Fruit fly (Drosophila melanogaster) whole organism, adult: ENCODE data around the gene CG6912.

Experiments
- CG12768 ChIP-seq: fragments of 200-800 bp; sonication (Bioruptor generic); optimal IDR thresholded peaks from 2 replicates; lab custom pipeline; 2017; ENCODE audit warnings: missing biosample characterization, missing genetic modification characterization, mild to moderate bottlenecking, moderate library complexity, missing genetic modification reagents
- CG7045 ChIP-seq: fragments of 200-800 bp; sonication (Bioruptor generic); optimal IDR thresholded peaks from 2 replicates; lab custom pipeline; 2017; ENCODE audit warnings: missing biosample characterization, mild to moderate bottlenecking, missing genetic modification characterization
- pad ChIP-seq: fragments of 200-800 bp; sonication (Bioruptor generic); optimal IDR thresholded peaks from 3 replicates; lab custom pipeline; 2017; ENCODE audit warnings: missing biosample characterization, missing genetic modification characterization, mild to moderate bottlenecking, moderate library complexity, missing genetic modification reagents
- tj ChIP-seq: fragments of 200-800 bp; sonication (Bioruptor generic); optimal IDR thresholded peaks from 3 replicates; lab custom pipeline; 2017; ENCODE audit warnings: missing biosample characterization, mild to moderate bottlenecking, missing genetic modification characterization, moderate library complexity

DNA sequence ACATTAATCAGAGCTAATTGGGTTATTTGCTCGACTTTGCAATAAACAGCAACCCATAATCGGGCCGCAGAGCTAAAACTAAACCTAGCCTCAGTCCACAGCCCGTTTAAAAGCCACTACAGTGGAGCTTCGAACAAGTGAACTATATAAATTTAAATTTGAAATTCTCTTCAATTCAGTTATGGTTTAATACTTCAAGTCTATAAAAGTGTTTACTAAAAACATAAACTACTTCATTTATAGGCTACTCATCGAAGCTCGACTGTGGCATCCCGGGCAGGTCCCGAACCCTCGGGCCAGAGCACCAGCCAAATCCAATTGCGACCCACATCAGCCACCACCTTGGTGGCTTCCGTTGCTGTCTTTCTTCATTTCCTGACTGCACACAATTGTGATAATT, 26.7 kb downstream of the CG6912 start:
- TF ChIP-seq CG12768 (GFP tag; lab: Kevin White, UChicago), result no peak
- TF ChIP-seq tj (GFP tag; lab: Kevin White, UChicago), result no peak
- TF ChIP-seq CG7045, result peak; percentile 7
- TF ChIP-seq pad, result no peak
